Worm (Caenorhabditis elegans) whole organism, mixed stage, embryonic: ENCODE data around the gene K09C8.8.

Source experiments
- M03D4.4 ChIP-seq: sonication (generic microtip); optimal IDR thresholded peaks from 2 replicates; lab custom pipeline; 2017; ENCODE audit warnings: mild to moderate bottlenecking, missing genetic modification characterization, missing compliant biosample characterization
- bed-3 ChIP-seq: fragments of 200-800 bp; sonication (Bioruptor generic); optimal IDR thresholded peaks from 3 replicates; lab custom pipeline; 2018; ENCODE audit warnings: mild to moderate bottlenecking, missing genetic modification characterization, moderate library complexity, missing compliant biosample characterization
- blmp-1 ChIP-seq: fragments of 150-350 bp; optimal IDR thresholded peaks from 2 replicates; lab custom pipeline; 2014; ENCODE audit warnings: missing biosample characterization, missing genetic modification characterization
- ceh-43 ChIP-seq: fragments of 200-800 bp; sonication (Bioruptor generic); optimal IDR thresholded peaks from 2 replicates; lab custom pipeline; 2018; ENCODE audit warnings: mild to moderate bottlenecking, missing genetic modification characterization, moderate library complexity, missing compliant biosample characterization
- ceh-83 ChIP-seq: fragments of 200-800 bp; sonication (Bioruptor generic); optimal IDR thresholded peaks from 2 replicates; lab custom pipeline; 2018; ENCODE audit warnings: mild to moderate bottlenecking, missing genetic modification characterization, missing compliant biosample characterization
- ces-1 ChIP-seq: fragments of 150-350 bp; optimal IDR thresholded peaks from 2 replicates; lab custom pipeline; 2014; ENCODE audit warnings: missing biosample characterization, missing genetic modification reagents, missing genetic modification characterization
- drap-1 ChIP-seq: fragments of 200-800 bp; sonication (Bioruptor generic); optimal IDR thresholded peaks from 3 replicates; lab custom pipeline; 2018; ENCODE audit warnings: mild to moderate bottlenecking, missing genetic modification characterization, missing compliant biosample characterization
- elt-1 ChIP-seq: sonication (generic microtip); optimal IDR thresholded peaks from 2 replicates; lab custom pipeline; 2017; ENCODE audit warnings: missing genetic modification characterization, mild to moderate bottlenecking, missing compliant biosample characterization, antibody characterized with exemption, moderate library complexity, borderline replicate concordance; ENCODE audit not compliant: insufficient read depth
- elt-3 ChIP-seq: fragments of 150-350 bp; optimal IDR thresholded peaks from 2 replicates; lab custom pipeline; 2014; ENCODE audit warnings: missing biosample characterization, missing genetic modification characterization
- flh-1 ChIP-seq: fragments of 200-800 bp; sonication (Bioruptor generic); optimal IDR thresholded peaks from 2 replicates; lab custom pipeline; 2018; ENCODE audit warnings: mild to moderate bottlenecking, missing genetic modification characterization, moderate library complexity, missing compliant biosample characterization
- ham-2 ChIP-seq: fragments of 200-800 bp; sonication (Bioruptor generic); optimal IDR thresholded peaks from 2 replicates; lab custom pipeline; 2018; ENCODE audit warnings: mild to moderate bottlenecking, missing genetic modification characterization, missing compliant biosample characterization
- hlh-1 ChIP-seq: fragments of 150-350 bp; optimal IDR thresholded peaks from 2 replicates; lab custom pipeline; 2014; ENCODE audit warnings: missing biosample characterization, missing genetic modification reagents, missing genetic modification characterization
- lin-32 ChIP-seq: fragments of 200-800 bp; sonication (Bioruptor generic); optimal IDR thresholded peaks from 2 replicates; lab custom pipeline; 2018; ENCODE audit warnings: mild to moderate bottlenecking, missing genetic modification characterization, missing compliant biosample characterization
- mab-5 ChIP-seq: fragments of 150-350 bp; optimal IDR thresholded peaks from 2 replicates; lab custom pipeline; 2014; ENCODE audit warnings: missing biosample characterization, missing genetic modification characterization
- mep-1 ChIP-seq: fragments of 150-350 bp; optimal IDR thresholded peaks from 2 replicates; lab custom pipeline; 2017; ENCODE audit warnings: missing biosample characterization, missing genetic modification reagents, missing genetic modification characterization, inconsistent platforms
- mls-2 ChIP-seq: sonication (generic microtip); optimal IDR thresholded peaks from 2 replicates; lab custom pipeline; 2016; ENCODE audit warnings: mild to moderate bottlenecking, missing genetic modification characterization, moderate library complexity, missing compliant biosample characterization
- nhr-12 ChIP-seq: fragments of 150-350 bp; optimal IDR thresholded peaks from 2 replicates; lab custom pipeline; 2014; ENCODE audit warnings: missing biosample characterization, missing genetic modification characterization
- nhr-2 ChIP-seq: fragments of 150-350 bp; optimal IDR thresholded peaks from 2 replicates; lab custom pipeline; 2014; ENCODE audit warnings: missing biosample characterization, missing genetic modification characterization
- nhr-237 ChIP-seq: fragments of 150-350 bp; optimal IDR thresholded peaks from 2 replicates; lab custom pipeline; 2014; ENCODE audit warnings: missing biosample characterization, missing genetic modification characterization
- nhr-76 ChIP-seq: sonication (generic microtip); optimal IDR thresholded peaks from 2 replicates; lab custom pipeline; 2017; ENCODE audit warnings: missing biosample characterization, missing genetic modification characterization
- pha-4 ChIP-seq: fragments of 150-350 bp; optimal IDR thresholded peaks from 2 replicates; lab custom pipeline; 2018; ENCODE audit warnings: missing biosample characterization, missing genetic modification reagents, missing genetic modification characterization
- sem-2 ChIP-seq: fragments of 200-800 bp; sonication (Bioruptor generic); optimal IDR thresholded peaks from 2 replicates; lab custom pipeline; 2018; ENCODE audit warnings: mild to moderate bottlenecking, missing genetic modification characterization, missing compliant biosample characterization
- snpc-4 ChIP-seq: fragments of 150-350 bp; optimal IDR thresholded peaks from 2 replicates; lab custom pipeline; 2014; ENCODE audit warnings: missing biosample characterization, missing genetic modification characterization
- sptf-1 ChIP-seq: sonication (generic microtip); optimal IDR thresholded peaks from 2 replicates; lab custom pipeline; 2017; ENCODE audit warnings: mild to moderate bottlenecking, missing genetic modification characterization, moderate library complexity, missing compliant biosample characterization
- unc-120 ChIP-seq: sonication (generic microtip); optimal IDR thresholded peaks from 2 replicates; lab custom pipeline; 2017; ENCODE audit warnings: missing genetic modification characterization, missing compliant biosample characterization; ENCODE audit not compliant: poor library complexity, severe bottlenecking
- unc-39 ChIP-seq: fragments of 150-350 bp; optimal IDR thresholded peaks from 2 replicates; lab custom pipeline; 2014; ENCODE audit warnings: missing biosample characterization, missing genetic modification characterization
- unc-62 ChIP-seq: fragments of 150-350 bp; optimal IDR thresholded peaks from 2 replicates; lab custom pipeline; 2014; ENCODE audit warnings: missing biosample characterization, missing genetic modification reagents, missing genetic modification characterization
- zip-8 ChIP-seq: fragments of 150-350 bp; optimal IDR thresholded peaks from 2 replicates; lab custom pipeline; 2014; ENCODE audit warnings: missing biosample characterization, missing genetic modification characterization
- ztf-11 ChIP-seq: fragments of 150-350 bp; optimal IDR thresholded peaks from 2 replicates; lab custom pipeline; 2014; ENCODE audit warnings: missing biosample characterization, missing genetic modification characterization

Gene K09C8.8

DNA sequence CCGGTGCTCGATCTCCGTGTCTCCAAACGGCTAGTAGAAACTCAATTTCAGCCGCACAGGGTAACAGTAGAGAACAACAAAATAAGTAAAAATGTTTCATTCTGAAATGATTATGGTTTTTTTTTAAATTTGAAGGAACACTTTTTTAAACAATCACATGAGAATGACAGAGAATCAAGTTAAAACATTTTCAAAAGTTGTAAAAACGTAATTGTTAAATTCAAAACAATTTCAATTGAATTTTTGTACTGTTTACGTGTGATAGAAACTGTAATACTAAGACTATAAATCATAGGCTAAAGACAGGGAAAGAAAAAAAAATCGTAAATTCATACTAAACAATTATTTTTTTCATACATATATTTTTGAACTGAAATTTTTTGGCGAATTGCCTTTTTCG, 29.5 kb upstream of the K09C8.8 start, which contains the start of gene pho-7:
TSS of gene pho-7 (minus strand) at position 101 of the 400 bp plus-strand sequence.
- TF ChIP-seq bed-3 (GFP tag; lab: Kevin White, UChicago) (no peak), mab-5 (tag; lab: Kevin White, UChicago) (no peak), nhr-12 (no peak), ztf-11 (no peak), sem-2 (GFP tag; lab: Kevin White, UChicago) (no peak), zip-8 (tag; lab: Kevin White, UChicago) (no peak), nhr-76 (tag; lab: Kevin White, UChicago) (no peak), mep-1 (tag; lab: Kevin White, UChicago) (no peak), unc-62 (no peak), lin-32 (no peak), unc-39 (tag; lab: Kevin White, UChicago) (no peak), flh-1 (GFP tag; lab: Kevin White, UChicago) (no peak)

DNA sequence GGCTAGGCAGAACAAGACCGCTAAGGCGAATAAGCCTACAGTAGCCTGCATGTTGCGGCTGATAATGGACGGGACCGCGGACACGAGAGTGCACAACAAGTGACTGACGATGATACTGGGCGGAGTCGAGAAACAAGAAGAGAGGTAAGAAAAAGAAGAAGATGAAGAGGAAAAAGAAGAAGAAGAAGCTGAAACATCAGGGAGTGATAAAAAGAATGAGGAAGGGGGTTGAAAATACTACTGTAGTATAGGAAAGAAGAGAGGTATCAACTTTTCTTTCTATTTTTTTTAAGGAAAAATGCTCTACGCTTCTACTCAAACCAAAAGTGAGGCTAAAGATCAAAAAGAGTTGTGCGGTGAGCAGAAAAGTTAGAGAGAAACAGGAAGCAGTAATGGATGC, 21.9 kb upstream of the K09C8.8 start, which contains the start of gene T21B6.3:
TSS of gene T21B6.3 (minus strand) at position 101 of the 400 bp plus-strand sequence.
- TF ChIP-seq bed-3 (GFP tag; lab: Kevin White, UChicago) = no peak
- no peak for TF ChIP-seq nhr-76 (tag; lab: Kevin White, UChicago)

DNA sequence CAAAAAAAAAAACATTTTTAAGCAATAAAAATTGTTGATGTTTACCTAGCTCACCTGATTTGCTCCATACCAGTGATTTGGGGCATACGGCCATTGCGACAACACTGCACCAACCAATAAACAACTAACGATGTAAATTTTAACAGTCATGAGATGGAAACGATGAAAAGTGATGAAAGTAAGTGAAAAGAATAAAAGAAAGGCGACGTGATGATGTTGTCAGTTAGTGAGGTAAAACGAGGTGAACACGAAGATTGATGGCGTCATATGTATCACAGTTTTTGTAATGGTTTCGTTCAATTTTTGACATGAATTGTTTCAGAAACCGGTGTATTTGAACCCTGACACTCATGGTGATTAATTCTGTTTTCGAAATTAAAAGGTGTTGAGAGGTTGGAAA, 19.6 kb upstream of the K09C8.8 start, which contains the start of gene K09C8.7:
TSS of gene K09C8.7 (minus strand) at position 226 of the 400 bp plus-strand sequence.
- TF ChIP-seq sem-2 (GFP tag; lab: Kevin White, UChicago) = no peak
- no peak for TF ChIP-seq pha-4 (tag; lab: Kevin White, UChicago)
- TF ChIP-seq lin-32 = no peak
- TF ChIP-seq flh-1 (GFP tag; lab: Kevin White, UChicago) = no peak
- TF ChIP-seq hlh-1 (tag; lab: Kevin White, UChicago) = no peak
- no peak for TF ChIP-seq ham-2 (GFP tag; lab: Kevin White, UChicago)
- TF ChIP-seq ztf-11 = no peak
- no peak for TF ChIP-seq drap-1 (GFP tag; lab: Kevin White, UChicago)
- TF ChIP-seq nhr-76 (tag; lab: Kevin White, UChicago) = no peak

DNA sequence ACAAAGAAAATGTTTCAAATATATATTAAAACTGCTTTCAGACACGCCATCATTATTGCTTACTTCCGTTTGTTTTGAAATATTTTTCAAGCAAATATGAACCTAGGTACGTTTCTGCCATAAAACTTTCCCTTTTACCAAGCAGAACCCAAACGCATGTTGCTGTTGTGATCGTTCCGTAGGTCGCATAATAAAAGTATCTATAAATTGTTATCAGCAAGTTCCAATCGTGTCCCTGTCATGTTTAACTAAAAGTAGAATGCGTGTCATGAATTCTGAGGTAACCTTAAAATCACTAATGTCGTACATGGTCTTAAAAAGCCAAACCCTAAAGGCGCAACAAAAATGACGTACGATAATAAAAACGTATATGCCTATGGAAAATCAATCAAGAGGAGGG, 18.8 kb upstream of the K09C8.8 start:
- TF ChIP-seq sem-2 (GFP tag; lab: Kevin White, UChicago) (no peak), mep-1 (tag; lab: Kevin White, UChicago) (no peak), flh-1 (GFP tag; lab: Kevin White, UChicago) (no peak), elt-1 (tag; lab: Kevin White, UChicago) (no peak), nhr-12 (no peak), nhr-76 (tag; lab: Kevin White, UChicago) (no peak), drap-1 (GFP tag; lab: Kevin White, UChicago) (no peak), nhr-237 (tag; lab: Kevin White, UChicago) (no peak)

DNA sequence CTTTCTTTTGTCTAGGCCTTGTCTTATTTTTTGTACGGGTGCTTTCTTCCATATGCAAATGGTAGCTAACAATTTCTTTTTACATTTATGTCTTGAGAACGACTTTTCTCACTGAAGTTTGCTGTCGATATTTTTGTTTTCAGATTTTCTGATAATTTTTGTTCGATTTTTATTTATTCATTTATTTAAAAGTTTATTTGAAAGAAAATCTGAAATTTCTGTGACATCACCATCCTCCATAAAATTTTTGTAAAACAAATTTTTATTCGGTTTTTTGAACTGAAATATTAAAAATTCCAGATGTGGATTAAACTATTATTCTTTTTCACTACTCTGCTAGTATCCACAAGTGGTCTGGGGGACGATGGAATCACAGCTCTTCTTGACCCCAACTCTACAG, 16.9 kb upstream of the K09C8.8 start, which contains the start of gene pbo-4:
TSS of gene pbo-4 (plus strand) at position 301 of the 400 bp plus-strand sequence.
- TF ChIP-seq mls-2 (tag; lab: Kevin White, UChicago) (no peak), blmp-1 (tag; lab: Kevin White, UChicago) (no peak), mep-1 (tag; lab: Kevin White, UChicago) (no peak), ham-2 (GFP tag; lab: Kevin White, UChicago) (no peak), elt-3 (tag; lab: Kevin White, UChicago) (no peak), sem-2 (GFP tag; lab: Kevin White, UChicago) (no peak), ces-1 (no peak), nhr-2 (tag; lab: Kevin White, UChicago) (no peak), ceh-83 (no peak), zip-8 (tag; lab: Kevin White, UChicago) (no peak), nhr-76 (tag; lab: Kevin White, UChicago) (no peak), M03D4.4 (tag; lab: Kevin White, UChicago) (no peak), snpc-4 (tag; lab: Kevin White, UChicago) (no peak), unc-120 (tag; lab: Kevin White, UChicago) (no peak), bed-3 (GFP tag; lab: Kevin White, UChicago) (no peak), sptf-1 (tag; lab: Kevin White, UChicago) (no peak), unc-39 (tag; lab: Kevin White, UChicago) (no peak), ceh-43 (GFP tag; lab: Kevin White, UChicago) (no peak)
